Worm (Caenorhabditis elegans): ENCODE measurements around the gene M117.6.

The M117.6 gene

ce11 chrIV:11842121-11842520 is 14.2 kb upstream of the M117.6 start, which contains the start of gene F38H4.3:
Gene F38H4.3 (plus strand): TSS chrIV:11842421.
- no peak for TF ChIP-seq snpc-1.1 (tag; optimal IDR thresholded peaks at IDR 0.05; ENCODE audit: insufficient read depth)
- TF ChIP-seq ccch-3 (GFP tag; optimal IDR thresholded peaks at IDR 0.05) = no peak
- TF ChIP-seq ztf-26 (tag; optimal IDR thresholded peaks at IDR 0.05) = no peak
- TF ChIP-seq sdz-38 (tag; optimal IDR thresholded peaks at IDR 0.05) = no peak
- no peak for TF ChIP-seq unc-130 (GFP tag; optimal IDR thresholded peaks at IDR 0.05)
- no peak for TF ChIP-seq egl-18 (GFP tag; IDR thresholded peaks at IDR 0.05)
- no peak for TF ChIP-seq die-1 (tag; optimal IDR thresholded peaks at IDR 0.05)
- TF ChIP-seq D2030.7 (GFP tag; IDR thresholded peaks at IDR 0.05) = no peak

- TF ChIP-seq cebp-2 (GFP tag; IDR thresholded peaks at IDR 0.05) = no peak
- no peak for TF ChIP-seq snpc-4 (GFP tag; optimal IDR thresholded peaks at IDR 0.05)
- no peak for TF ChIP-seq snpc-4 (tag; optimal IDR thresholded peaks at IDR 0.05)
- TF ChIP-seq T26A5.8 (tag; optimal IDR thresholded peaks at IDR 0.05) = no peak
- TF ChIP-seq ekl-4 (GFP tag; IDR thresholded peaks at IDR 0.05) = no peak
- TF ChIP-seq ztf-6 (GFP tag; IDR thresholded peaks at IDR 0.05) = no peak
- TF ChIP-seq Y67H2A.10 (GFP tag; conservative IDR thresholded peaks at IDR 0.05) = no peak
- no peak for TF ChIP-seq attf-5 (GFP tag; optimal IDR thresholded peaks at IDR 0.05)
- no peak for TF ChIP-seq B0336.3 (GFP tag; IDR thresholded peaks at IDR 0.05)
- TF ChIP-seq F22D6.2 (tag; optimal IDR thresholded peaks at IDR 0.05) = no peak
- TF ChIP-seq mes-4 (tag; optimal IDR thresholded peaks at IDR 0.05) = no peak
- TF ChIP-seq egrh-3 (GFP tag; IDR thresholded peaks at IDR 0.05) = no peak
- no peak for TF ChIP-seq ceh-91 (GFP tag; IDR thresholded peaks at IDR 0.05)
- no peak for TF ChIP-seq sea-2 (GFP tag; IDR thresholded peaks at IDR 0.05)
- no peak for TF ChIP-seq mcd-1 (GFP tag; IDR thresholded peaks at IDR 0.05)
- no peak for TF ChIP-seq bed-2 (GFP tag; IDR thresholded peaks at IDR 0.05)
- TF ChIP-seq ceh-40 (GFP tag; IDR thresholded peaks at IDR 0.05) = no peak
- TF ChIP-seq lin-35 (GFP tag; optimal IDR thresholded peaks at IDR 0.05) = no peak
These were observed 10.7 kb upstream of the M117.6 start, which contains the start of gene fbxb-3 for ce11 chrIV:11838657-11839056. Gene fbxb-3 (plus strand): TSS chrIV:11838957.

- TF ChIP-seq mxl-1 (tag; optimal IDR thresholded peaks at IDR 0.05) (no peak), lsl-1 (GFP tag; optimal IDR thresholded peaks at IDR 0.05) (no peak), rpc-1 (optimal IDR thresholded peaks at IDR 0.05) (no peak), rpc-1 (tag; optimal IDR thresholded peaks at IDR 0.05) (no peak), snpc-4 (GFP tag; optimal IDR thresholded peaks at IDR 0.05) (no peak), snpc-4 (tag; optimal IDR thresholded peaks at IDR 0.05) (no peak), F22D6.2 (tag; optimal IDR thresholded peaks at IDR 0.05) (no peak), unc-62 (GFP tag; optimal IDR thresholded peaks at IDR 0.05) (no peak), efl-1 (GFP tag; optimal IDR thresholded peaks at IDR 0.05) (no peak), ama-1 (optimal IDR thresholded peaks at IDR 0.05) (no peak), ama-1 (GFP tag; optimal IDR thresholded peaks at IDR 0.05) (no peak), F57C9.4 (tag; optimal IDR thresholded peaks at IDR 0.05) (no peak), let-607 (tag; optimal IDR thresholded peaks at IDR 0.05) (no peak), unc-130 (GFP tag; optimal IDR thresholded peaks at IDR 0.05) (no peak), pbrm-1 (GFP tag; IDR thresholded peaks at IDR 0.05) (no peak), Y56A3A.18 (GFP tag; IDR thresholded peaks at IDR 0.05) (no peak), ccch-3 (GFP tag; optimal IDR thresholded peaks at IDR 0.05) (no peak), C06A6.2 (GFP tag; conservative IDR thresholded peaks at IDR 0.05) (no peak), bed-1 (GFP tag; IDR thresholded peaks at IDR 0.05) (no peak), nfya-2 (GFP tag; IDR thresholded peaks at IDR 0.05) (no peak), attf-3 (GFP tag; conservative IDR thresholded peaks at IDR 0.05) (no peak), madf-6 (GFP tag; IDR thresholded peaks at IDR 0.05) (no peak)
These were observed 5.5 kb upstream of the M117.6 start, which contains the start of gene M117.4 for ce11 chrIV:11833456-11833855. Gene M117.4 (minus strand): TSS chrIV:11833556.

Data from whole organism, young adult.